Fruit fly (Drosophila melanogaster): ENCODE measurements around the gene beta-PheRS.

Gene beta-PheRS

DNA sequence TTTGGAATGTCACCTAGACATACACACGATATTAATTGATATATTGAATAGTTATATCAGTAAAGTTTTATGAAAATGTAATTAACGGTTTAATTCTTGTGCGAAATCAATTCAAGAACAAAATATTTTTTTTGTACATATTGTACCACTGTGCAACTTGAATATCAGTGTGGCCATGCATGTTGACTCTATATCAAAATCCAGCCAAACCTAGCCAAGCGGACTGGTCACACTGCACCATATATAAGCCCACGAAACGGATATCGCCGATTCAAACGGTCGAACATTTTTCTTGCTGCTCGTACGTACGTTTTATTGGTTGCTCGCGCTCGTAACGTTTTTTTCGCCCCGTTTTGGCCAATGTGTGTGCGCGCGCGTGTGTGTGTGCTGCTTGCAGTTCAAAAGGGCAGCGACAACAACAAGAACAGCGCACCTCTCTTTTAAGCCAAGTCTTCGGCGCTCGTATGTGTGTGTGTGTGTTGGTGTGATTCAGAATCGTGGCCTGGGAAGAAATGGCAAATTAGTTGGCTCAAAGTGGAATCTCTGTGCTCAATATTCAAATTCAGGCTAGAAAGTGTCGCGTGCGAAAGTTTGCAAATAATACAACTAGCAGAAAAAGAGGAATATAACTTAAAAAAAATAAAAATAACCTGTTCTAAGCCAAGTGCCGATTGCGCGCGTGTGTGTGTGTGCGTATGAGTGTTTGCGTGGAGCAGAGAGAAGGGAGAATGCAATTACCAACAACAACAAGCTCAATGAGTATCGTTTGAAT lies 42.5 kb upstream of the beta-PheRS start, which contains the start of gene crb (continued):
- no peak for TF ChIP-seq Spps (tag; optimal IDR thresholded peaks at IDR 0.05)
- TF ChIP-seq shn (GFP tag; optimal IDR thresholded peaks at IDR 0.05), result peak; percentile 34
- peak; percentile 35 for TF ChIP-seq ERR (GFP tag; optimal IDR thresholded peaks at IDR 0.05)
- no peak for TF ChIP-seq abd-A (tag; optimal IDR thresholded peaks at IDR 0.05)
- peak; percentile 51 for TF ChIP-seq CG16813 (GFP tag; IDR thresholded peaks at IDR 0.05; ENCODE audit: partially characterized antibody)
- peak; percentile 7 for TF ChIP-seq YL-1 (GFP tag; optimal IDR thresholded peaks at IDR 0.05)
- TF ChIP-seq CG7357 (GFP tag; IDR thresholded peaks at IDR 0.05), result no peak
- peak; percentile 64 for TF ChIP-seq Meics (GFP tag; optimal IDR thresholded peaks at IDR 0.05)
- TF ChIP-seq sna (GFP tag; IDR thresholded peaks at IDR 0.05; ENCODE audit: partially characterized antibody), result 0 out of 2 replicates have a peak, but pooled peaks have one; percentile 12
- TF ChIP-seq CG8388 (GFP tag; optimal IDR thresholded peaks at IDR 0.05), result peak; percentile 14
- TF ChIP-seq gcm (GFP tag; optimal IDR thresholded peaks at IDR 0.05), result peak; percentile 45
- TF ChIP-seq CG31441 (GFP tag; IDR thresholded peaks at IDR 0.05), result peak; percentile 47
- peak; percentile 26 for TF ChIP-seq vfl (GFP tag; optimal IDR thresholded peaks at IDR 0.05)
- peak; percentile 48 for TF ChIP-seq CG2116 (GFP tag; optimal IDR thresholded peaks at IDR 0.05)
- peak; percentile 5 for TF ChIP-seq ewg (GFP tag; optimal IDR thresholded peaks at IDR 0.05)
- no peak for TF ChIP-seq tup (GFP tag; optimal IDR thresholded peaks at IDR 0.05)
- TF ChIP-seq CG30020 (tag; optimal IDR thresholded peaks at IDR 0.05), result peak; percentile 13
- no peak for TF ChIP-seq CG16779 (GFP tag; IDR thresholded peaks at IDR 0.05)
- TF ChIP-seq mirr (GFP tag; optimal IDR thresholded peaks at IDR 0.05), result peak; percentile 60
- no peak for TF ChIP-seq pros (GFP tag; optimal IDR thresholded peaks at IDR 0.05)
- TF ChIP-seq CG8944 (GFP tag; optimal IDR thresholded peaks at IDR 0.05), result peak; percentile 35
- no peak for TF ChIP-seq dm (GFP tag; optimal IDR thresholded peaks at IDR 0.05)
- peak; percentile 93 for TF ChIP-seq gfzf (GFP tag; optimal IDR thresholded peaks at IDR 0.05)
- TF ChIP-seq fu2 (GFP tag; optimal IDR thresholded peaks at IDR 0.05), result peak; percentile 8
- TF ChIP-seq Nf-YA (GFP tag; IDR thresholded peaks at IDR 0.05), result peak; percentile 47; the same call in 1 of the 2 replicates
- TF ChIP-seq slou (GFP tag; optimal IDR thresholded peaks at IDR 0.05), result no peak
- no peak for TF ChIP-seq CG6175 (GFP tag; IDR thresholded peaks at IDR 0.05)
- TF ChIP-seq ranshi (GFP tag; IDR thresholded peaks at IDR 0.05), result peak; percentile 59; the same call in 1 of the 2 replicates
- peak; percentile 44 for TF ChIP-seq Camta (GFP tag; optimal IDR thresholded peaks at IDR 0.05)
- peak; percentile 35 for TF ChIP-seq CG14710 (tag; optimal IDR thresholded peaks at IDR 0.05)
- TF ChIP-seq CG7786 (GFP tag; optimal IDR thresholded peaks at IDR 0.05), result no peak
- peak; percentile 31 for TF ChIP-seq nom (GFP tag; optimal IDR thresholded peaks at IDR 0.05)
- TF ChIP-seq NfI (GFP tag; optimal IDR thresholded peaks at IDR 0.05), result peak; percentile 36
- TF ChIP-seq btn (GFP tag; optimal IDR thresholded peaks at IDR 0.05), result no peak
- peak; percentile 95 for TF ChIP-seq Med (GFP tag)
- no peak for TF ChIP-seq CG17802 (tag; optimal IDR thresholded peaks at IDR 0.05)
- TF ChIP-seq NC2β (GFP tag; optimal IDR thresholded peaks at IDR 0.05), result peak; percentile 72
- TF ChIP-seq bigmax (GFP tag; optimal IDR thresholded peaks at IDR 0.05), result peak; percentile 5
- TF ChIP-seq CG32532 (GFP tag; IDR thresholded peaks at IDR 0.05), result peak; percentile 64
- TF ChIP-seq scrt (GFP tag; optimal IDR thresholded peaks at IDR 0.05), result peak; percentile 23
- TF ChIP-seq CG10147 (GFP tag; optimal IDR thresholded peaks at IDR 0.05), result no peak
- peak; percentile 41 for TF ChIP-seq gro (GFP tag; optimal IDR thresholded peaks at IDR 0.05)
- no peak for TF ChIP-seq CG5245 (GFP tag; optimal IDR thresholded peaks at IDR 0.05)
- TF ChIP-seq knrl (GFP tag; IDR thresholded peaks at IDR 0.05; ENCODE audit: partially characterized antibody), result no peak; the same call in 1 of the 3 replicates
- no peak for TF ChIP-seq C15 (GFP tag; IDR thresholded peaks at IDR 0.05)
- peak; percentile 63; the same call in 1 of the 2 replicates for TF ChIP-seq CG9932 (GFP tag; IDR thresholded peaks at IDR 0.05)
- TF ChIP-seq otp (GFP tag; IDR thresholded peaks at IDR 0.05), result peak; percentile 33; the same call in 1 of the 3 replicates
- no peak for TF ChIP-seq Blimp-1 (GFP tag; optimal IDR thresholded peaks at IDR 0.05)
- TF ChIP-seq CG32767 (GFP tag; IDR thresholded peaks at IDR 0.05), result no peak

Data from whole organism, embryonic.